Fruit fly (Drosophila melanogaster): Measurements from ENCODE around the gene CG31248.

Gene CG31248

DNA sequence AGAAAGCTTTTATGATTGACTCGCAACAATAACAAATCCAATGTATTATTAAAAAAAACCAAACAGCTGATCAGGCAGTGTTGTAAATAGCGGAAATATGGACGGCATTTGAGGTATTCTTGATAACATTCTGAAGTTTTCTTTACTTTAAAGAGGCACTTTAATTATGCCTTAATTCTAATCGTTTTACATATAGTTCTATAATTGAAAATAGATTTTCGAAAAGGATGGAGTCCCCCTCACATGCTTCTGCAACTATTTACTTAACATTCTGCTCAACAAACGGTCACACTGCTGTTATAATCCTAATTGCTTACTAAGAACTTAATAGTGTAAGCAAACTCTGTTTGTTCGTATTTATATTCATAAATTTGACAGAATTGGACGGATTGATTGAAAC is 1.2 kb upstream of the CG31248 start, which contains the start of gene CG10068 (continued):
- TF ChIP-seq Taf1 (GFP tag; IDR thresholded peaks at IDR 0.05) (peak; percentile 67), gem (tag; optimal IDR thresholded peaks at IDR 0.05) (peak; percentile 94), hb (GFP tag; IDR thresholded peaks at IDR 0.05; ENCODE audit: partially characterized antibody) (no peak), Ssrp (tag; optimal IDR thresholded peaks at IDR 0.05) (peak; percentile 80), CG34422 (GFP tag; IDR thresholded peaks at IDR 0.05) (peak; percentile 94), CG2678 (tag; optimal IDR thresholded peaks at IDR 0.05) (peak; percentile 90), Mrtf (GFP tag; IDR thresholded peaks at IDR 0.05) (peak; percentile 82; the same call in 2 of the 3 replicates), Hmr (GFP tag; optimal IDR thresholded peaks at IDR 0.05) (peak; percentile 87), tna (GFP tag; IDR thresholded peaks at IDR 0.05; ENCODE audit: partially characterized antibody) (no peak), Oli (tag; optimal IDR thresholded peaks at IDR 0.05) (peak; percentile 72), CG15514 (GFP tag; optimal IDR thresholded peaks at IDR 0.05) (peak; percentile 85), al (GFP tag; IDR thresholded peaks at IDR 0.05) (no peak; the same call in 1 of the 2 replicates), Ets65A (GFP tag) (peak; percentile 97), CG9932 (GFP tag; IDR thresholded peaks at IDR 0.05) (no peak; the same call in 1 of the 2 replicates), CG30403 (GFP tag; optimal IDR thresholded peaks at IDR 0.05) (peak; percentile 87), CG8944 (GFP tag; optimal IDR thresholded peaks at IDR 0.05) (peak; percentile 83), az2 (GFP tag; optimal IDR thresholded peaks at IDR 0.05) (peak; percentile 89), CG31365 (tag; optimal IDR thresholded peaks at IDR 0.05) (peak; percentile 64), sc (optimal IDR thresholded peaks at IDR 0.05) (no peak), sc (GFP tag; optimal IDR thresholded peaks at IDR 0.05) (peak; percentile 69), CG13894 (tag; optimal IDR thresholded peaks at IDR 0.05) (peak; percentile 90), CG3407 (GFP tag; optimal IDR thresholded peaks at IDR 0.05) (peak; percentile 79), CG14965 (GFP tag; optimal IDR thresholded peaks at IDR 0.05; ENCODE audit: borderline replicate concordance) (peak; percentile 39), CG17912 (GFP tag; optimal IDR thresholded peaks at IDR 0.05) (peak; percentile 22), D (optimal IDR thresholded peaks at IDR 0.05) (no peak), D (GFP tag; optimal IDR thresholded peaks at IDR 0.05) (peak; percentile 83), CG11560 (tag; IDR thresholded peaks at IDR 0.05) (no peak), Hmx (GFP tag; optimal IDR thresholded peaks at IDR 0.05) (peak; percentile 43), MESR4 (GFP tag; optimal IDR thresholded peaks at IDR 0.05) (peak; percentile 41), sens (GFP tag) (peak; percentile 99), oc (tag; optimal IDR thresholded peaks at IDR 0.05) (peak; percentile 91), chm (GFP tag; IDR thresholded peaks at IDR 0.05) (peak; percentile 93), Bgb (GFP tag; IDR thresholded peaks at IDR 0.05; ENCODE audit: partially characterized antibody) (no peak), Eip74EF (GFP tag; optimal IDR thresholded peaks at IDR 0.05) (peak in 1 of 2 experiments; percentile 74), fd3F (GFP tag; optimal IDR thresholded peaks at IDR 0.05) (peak; percentile 76), btn (GFP tag; optimal IDR thresholded peaks at IDR 0.05) (peak; percentile 85), Xbp1 (GFP tag; optimal IDR thresholded peaks at IDR 0.05) (peak; percentile 89), cas (GFP tag; IDR thresholded peaks at IDR 0.05) (peak; percentile 65), peb (GFP tag; IDR thresholded peaks at IDR 0.05) (peak; percentile 76), wor (GFP tag; IDR thresholded peaks at IDR 0.05) (peak; percentile 79), CG7786 (GFP tag; optimal IDR thresholded peaks at IDR 0.05) (peak; percentile 81), fru (optimal IDR thresholded peaks at IDR 0.05) (no peak), knrl (GFP tag; IDR thresholded peaks at IDR 0.05; ENCODE audit: partially characterized antibody) (peak; percentile 13; the same call in 1 of the 3 replicates), p53 (GFP tag; optimal IDR thresholded peaks at IDR 0.05) (peak; percentile 55), CG7963 (GFP tag; IDR thresholded peaks at IDR 0.05; ENCODE audit: partially characterized antibody) (no peak), CG17612 (GFP tag; IDR thresholded peaks at IDR 0.05) (peak; percentile 74), her (GFP tag; optimal IDR thresholded peaks at IDR 0.05) (peak; percentile 75), Xrp1 (GFP tag; IDR thresholded peaks at IDR 0.05) (peak; percentile 97), Hey (tag; optimal IDR thresholded peaks at IDR 0.05) (no peak), ftz-f1 (GFP tag; optimal IDR thresholded peaks at IDR 0.05) (no peak), E2f2 (GFP tag; IDR thresholded peaks at IDR 0.05) (peak; percentile 70), CG4404 (GFP tag; IDR thresholded peaks at IDR 0.05) (peak; percentile 83; the same call in 1 of the 2 replicates)

Measured in whole organism, embryonic.